Worm (Caenorhabditis elegans) whole organism, midembryonic: ENCODE results near the gene ulp-2.
A peak's percentile ranks its signal among the peaks of the same experiment; 100 is the strongest.
"Not testable (repeated sequence)": the region's sequence is repeated elsewhere in the genome, so short reads cannot be mapped to it uniquely, and the experiment has no call there.

Experiments
- T22C8.4 ChIP-seq: fragments of 200-800 bp; sonication (Bioruptor generic); IDR thresholded peaks from 2 replicates; pipeline ENCODE4 v1.3.6; 2022; ENCODE audit warnings: missing genetic modification characterization, missing compliant biosample characterization
- cog-1 ChIP-seq: sonication (generic microtip); optimal IDR thresholded peaks from 2 replicates; lab custom pipeline; 2016; ENCODE audit warnings: missing genetic modification characterization, missing compliant biosample characterization
- flt-1 ChIP-seq: fragments of 200-800 bp; sonication (Bioruptor generic); IDR thresholded peaks from 2 replicates; pipeline ENCODE4 v1.3.6; 2022; ENCODE audit warnings: missing genetic modification characterization, missing compliant biosample characterization
- klf-2 ChIP-seq: fragments of 200-800 bp; sonication (Bioruptor generic); conservative IDR thresholded peaks from 2 replicates; pipeline ENCODE4 v1.3.6; 2022; ENCODE audit warnings: missing genetic modification reagents, missing genetic modification characterization, missing compliant biosample characterization
- med-1 ChIP-seq: sonication (generic microtip); optimal IDR thresholded peaks from 2 replicates; lab custom pipeline; 2017; ENCODE audit warnings: missing genetic modification characterization, mild to moderate bottlenecking, missing compliant biosample characterization, antibody characterized with exemption, missing genetic modification reagents; ENCODE audit not compliant: insufficient read depth
- ref-1 ChIP-seq: fragments of 200-800 bp; sonication (Bioruptor generic); conservative IDR thresholded peaks from 2 replicates; pipeline ENCODE4 v1.3.6; 2022; ENCODE audit warnings: missing genetic modification reagents, missing genetic modification characterization, missing compliant biosample characterization
- tab-1 ChIP-seq: fragments of 200-800 bp; sonication (Bioruptor generic); IDR thresholded peaks from 2 replicates; pipeline ENCODE4 v1.3.6; 2022; ENCODE audit warnings: missing genetic modification characterization, missing compliant biosample characterization
- ztf-23 ChIP-seq: fragments of 200-800 bp; sonication (Bioruptor generic); IDR thresholded peaks from 2 replicates; pipeline ENCODE4 v1.3.6; 2022; ENCODE audit warnings: missing genetic modification reagents, missing genetic modification characterization, missing compliant biosample characterization
- ztf-29 ChIP-seq: fragments of 200-800 bp; sonication (Bioruptor generic); IDR thresholded peaks from 2 replicates; pipeline ENCODE4 v1.3.6; 2022; ENCODE audit warnings: missing genetic modification reagents, missing genetic modification characterization, missing compliant biosample characterization

ulp-2 gene

DNA sequence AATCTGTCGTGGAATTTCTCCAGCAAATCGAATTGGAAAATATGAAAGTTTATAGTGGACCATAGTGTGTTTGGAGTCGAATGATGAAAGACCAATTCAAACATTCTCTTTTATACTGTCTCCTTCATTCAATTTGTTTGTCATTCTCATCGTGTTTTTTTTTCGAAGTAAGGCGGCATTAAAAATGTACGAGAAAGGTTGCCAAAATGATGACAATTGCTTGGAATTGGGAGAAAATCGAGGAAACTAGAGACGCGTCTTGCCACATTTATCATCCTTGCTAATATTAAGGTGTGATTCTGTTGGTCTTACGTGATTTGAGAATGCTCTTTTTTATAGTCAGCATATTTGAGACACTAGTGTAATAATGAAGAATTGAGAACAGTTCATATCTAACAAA is 24.7 kb downstream of the ulp-2 start, which contains the start of gene gst-30:
gst-30 (minus strand) TSS at position 101 of the 400 bp plus-strand sequence.
- no peak for TF ChIP-seq klf-2 (GFP tag; lab: Robert Waterston, UW)

DNA sequence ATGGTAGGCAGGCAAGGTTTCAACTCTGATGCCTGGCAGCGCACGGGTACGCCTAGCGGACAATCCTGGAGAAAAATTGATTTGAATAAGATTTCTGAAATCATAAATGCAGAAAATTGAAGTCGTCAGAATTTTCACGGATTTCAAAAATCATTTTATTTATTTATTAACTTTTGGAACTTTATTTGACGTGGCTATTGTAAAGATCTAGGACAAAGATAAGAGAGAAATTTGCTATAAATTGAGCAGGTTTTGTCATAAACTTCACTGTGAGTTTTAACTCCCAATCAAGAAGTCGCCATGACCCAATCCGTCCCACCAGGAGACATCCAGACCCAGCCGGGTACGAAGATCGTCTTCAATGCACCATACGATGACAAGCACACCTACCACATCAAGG is 26.9 kb downstream of the ulp-2 start, which contains the start of gene msp-152:
msp-152 (plus strand) TSS at position 301 of the 400 bp plus-strand sequence.
- TF ChIP-seq ztf-23, flt-1, T22C8.4 (GFP tag; lab: Robert Waterston, UW): not testable (repeated sequence)

DNA sequence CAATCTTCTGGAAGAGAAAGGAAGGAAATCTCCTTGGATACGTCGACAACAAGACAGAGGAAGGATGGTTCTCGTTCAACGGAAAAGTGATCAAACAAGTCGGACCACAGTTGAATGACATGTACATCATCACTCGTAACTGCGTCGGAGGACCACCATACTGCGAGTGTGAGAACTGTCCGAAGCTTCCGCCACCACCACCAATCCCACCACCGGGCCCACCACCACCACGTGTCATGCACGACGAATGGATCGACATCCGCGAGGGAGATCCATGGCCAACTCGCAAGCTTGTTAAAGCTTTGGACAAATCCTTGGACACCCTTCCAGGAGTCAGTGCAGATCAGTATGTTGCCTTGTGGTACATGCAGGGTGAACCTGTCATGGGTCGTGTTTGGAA is 28.4 kb downstream of the ulp-2 start:
- 0 out of 2 replicates have a peak, but pooled peaks have one; percentile 25 for TF ChIP-seq ztf-23 (GFP tag; lab: Robert Waterston, UW)
- no peak for TF ChIP-seq klf-2 (GFP tag; lab: Robert Waterston, UW)
- no peak for TF ChIP-seq cog-1
- no peak for TF ChIP-seq tab-1 (GFP tag; lab: Robert Waterston, UW)

DNA sequence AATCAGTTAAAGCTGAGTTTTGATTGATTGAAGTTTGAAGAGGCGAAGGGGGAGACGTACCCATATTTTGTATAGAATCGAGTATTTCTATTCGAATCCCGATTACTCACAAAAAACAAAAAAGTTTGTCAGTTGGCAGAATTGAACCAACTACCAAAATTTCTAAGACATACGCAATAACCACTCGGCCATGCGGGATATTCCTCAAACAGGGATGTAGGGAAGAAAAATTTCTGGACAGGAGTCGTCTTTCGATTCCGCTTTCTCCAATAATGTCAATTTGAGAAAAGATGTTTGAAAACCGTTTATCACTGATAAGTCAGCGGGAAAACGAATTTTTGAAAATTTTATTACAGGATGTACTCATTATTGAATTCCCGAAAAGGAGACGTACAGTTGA is 31.3 kb downstream of the ulp-2 start:
- TF ChIP-seq tab-1 (GFP tag; lab: Robert Waterston, UW) (peak; percentile 77; the same call in 1 of the 2 replicates), flt-1 (GFP tag; lab: Robert Waterston, UW) (peak; percentile 75), ref-1 (GFP tag; lab: Robert Waterston, UW) (peak; percentile 49; the same call in 1 of the 2 replicates)

DNA sequence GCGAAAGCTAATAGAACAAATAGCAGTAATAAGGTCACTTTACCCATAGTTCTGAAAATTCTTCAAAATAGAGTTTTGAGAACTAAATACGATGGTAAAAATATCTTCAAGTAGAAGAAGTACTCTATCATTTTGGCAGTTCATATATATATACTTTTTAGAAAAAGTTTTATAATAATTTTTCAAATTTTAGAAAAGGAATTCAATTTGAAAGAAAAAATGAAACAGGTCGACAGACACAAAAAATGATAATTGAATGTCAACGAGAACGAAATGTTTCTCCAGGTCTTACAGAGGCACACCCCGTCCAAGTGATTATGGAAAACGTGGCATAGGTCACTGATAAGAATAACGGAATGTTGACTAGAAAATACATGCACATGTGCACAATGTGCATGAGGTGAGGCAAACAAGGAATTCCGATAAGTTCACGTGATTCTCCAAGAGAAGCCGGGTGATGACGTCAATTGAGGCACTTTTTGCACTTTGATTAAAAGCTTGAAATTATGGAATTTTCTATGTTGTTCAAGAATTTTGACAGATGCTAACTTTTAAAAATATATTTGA is 34.4 kb downstream of the ulp-2 start, which contains the start of gene aagr-2:
aagr-2 (minus strand) TSS at position 51 of the 567 bp plus-strand sequence.
- TF ChIP-seq cog-1 (no peak), ztf-23 (GFP tag; lab: Robert Waterston, UW) (no peak), ref-1 (GFP tag; lab: Robert Waterston, UW) (no peak), tab-1 (GFP tag; lab: Robert Waterston, UW) (no peak), ztf-29 (GFP tag; lab: Robert Waterston, UW) (no peak), klf-2 (GFP tag; lab: Robert Waterston, UW) (no peak), flt-1 (GFP tag; lab: Robert Waterston, UW) (no peak), T22C8.4 (GFP tag; lab: Robert Waterston, UW) (no peak), med-1 (no peak)

DNA sequence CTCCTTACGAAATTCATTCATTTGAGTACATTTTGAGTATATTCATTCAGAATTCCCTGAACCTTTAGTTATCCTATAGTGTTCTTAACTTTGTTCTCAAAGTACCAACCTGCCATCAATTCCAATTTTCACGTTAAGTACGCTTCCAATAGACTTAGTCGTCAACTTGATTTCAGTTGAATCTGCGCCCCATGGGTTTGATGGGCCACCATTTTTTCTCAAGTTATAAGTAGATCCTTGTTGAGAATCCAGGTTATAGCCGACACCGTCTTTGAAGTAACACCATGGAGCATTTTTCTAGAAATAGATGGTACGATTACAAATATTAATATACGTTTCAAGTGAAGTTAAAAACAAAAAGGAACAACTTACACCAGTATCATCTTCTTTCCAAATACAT is 34.9 kb downstream of the ulp-2 start:
- no peak for TF ChIP-seq T22C8.4 (GFP tag; lab: Robert Waterston, UW)
- TF ChIP-seq klf-2 (GFP tag; lab: Robert Waterston, UW) = no peak
- TF ChIP-seq cog-1 = no peak
- TF ChIP-seq ztf-29 (GFP tag; lab: Robert Waterston, UW) = no peak
- TF ChIP-seq flt-1 (GFP tag; lab: Robert Waterston, UW) = no peak
- no peak for TF ChIP-seq med-1
- TF ChIP-seq ztf-23 (GFP tag; lab: Robert Waterston, UW) = no peak
- TF ChIP-seq ref-1 (GFP tag; lab: Robert Waterston, UW) = no peak
- TF ChIP-seq tab-1 (GFP tag; lab: Robert Waterston, UW) = no peak

DNA sequence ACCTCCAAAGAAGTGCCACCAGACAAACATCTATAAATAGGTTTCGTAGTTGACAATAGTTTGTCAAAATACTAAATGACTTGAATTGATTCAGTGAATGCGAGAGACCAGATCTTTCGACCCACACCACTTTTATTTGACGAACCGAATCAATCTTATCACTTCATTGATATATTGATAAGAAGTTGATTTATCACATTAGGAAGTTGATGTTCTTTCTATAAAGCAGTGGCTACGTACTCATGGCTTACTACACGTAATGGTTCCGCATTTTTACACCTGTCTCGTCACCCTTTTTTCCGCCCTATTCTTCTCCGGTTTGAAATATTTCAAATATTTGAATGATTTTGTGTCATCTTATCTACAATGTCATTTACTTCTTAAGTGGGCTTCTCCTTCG is 39.1 kb downstream of the ulp-2 start:
- TF ChIP-seq ref-1 (GFP tag; lab: Robert Waterston, UW) (no peak), med-1 (no peak), T22C8.4 (GFP tag; lab: Robert Waterston, UW) (no peak), ztf-23 (GFP tag; lab: Robert Waterston, UW) (no peak), klf-2 (GFP tag; lab: Robert Waterston, UW) (no peak), ztf-29 (GFP tag; lab: Robert Waterston, UW) (no peak)

DNA sequence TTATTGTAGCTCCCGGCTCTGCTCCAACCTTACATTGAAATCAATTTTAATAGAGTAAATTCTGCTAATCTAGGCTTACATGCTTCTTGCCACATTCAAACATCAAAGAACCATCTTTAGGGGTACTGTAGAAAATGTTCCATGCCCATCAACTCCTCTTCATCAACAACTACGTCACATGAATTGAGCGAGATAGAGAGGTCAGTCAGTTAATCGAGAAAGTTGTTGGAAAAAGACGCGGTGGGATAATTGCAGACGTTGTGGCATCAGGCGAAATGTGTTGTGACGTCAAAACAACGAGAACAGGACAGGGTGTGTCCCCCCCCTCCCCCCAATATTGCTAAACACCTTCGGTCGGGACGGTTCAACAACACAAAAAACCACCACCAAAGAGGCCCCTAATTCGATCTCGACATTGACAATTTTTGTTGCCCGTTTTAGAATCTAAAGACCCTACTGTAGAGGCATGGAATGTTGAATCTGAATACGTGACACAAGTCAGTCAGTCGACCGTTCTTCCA is 41.1 kb downstream of the ulp-2 start:
- TF ChIP-seq klf-2 (GFP tag; lab: Robert Waterston, UW) = no peak

DNA sequence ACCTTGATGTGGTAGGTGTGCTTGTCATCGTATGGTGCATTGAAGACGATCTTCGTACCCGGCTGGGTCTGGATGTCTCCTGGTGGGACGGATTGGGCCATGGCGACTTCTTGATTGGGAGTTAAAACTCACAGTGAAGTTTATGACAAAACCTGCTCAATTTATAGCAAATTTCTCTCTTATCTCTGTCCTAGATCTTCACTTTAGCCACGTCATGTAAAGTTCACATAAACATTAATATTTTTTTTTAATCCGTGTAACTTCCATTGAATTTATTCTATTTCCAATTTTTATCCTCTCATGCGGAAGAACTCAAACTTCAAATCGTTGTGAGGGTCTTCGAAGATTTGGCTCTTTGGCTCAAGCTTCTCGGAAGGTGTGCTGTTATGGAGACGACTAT is 43.2 kb downstream of the ulp-2 start, which contains the start of gene msp-31:
msp-31 (minus strand) TSS at position 101 of the 400 bp plus-strand sequence.
- TF ChIP-seq ref-1, T22C8.4, tab-1 (GFP tag; lab: Robert Waterston, UW): not testable (repeated sequence)

DNA sequence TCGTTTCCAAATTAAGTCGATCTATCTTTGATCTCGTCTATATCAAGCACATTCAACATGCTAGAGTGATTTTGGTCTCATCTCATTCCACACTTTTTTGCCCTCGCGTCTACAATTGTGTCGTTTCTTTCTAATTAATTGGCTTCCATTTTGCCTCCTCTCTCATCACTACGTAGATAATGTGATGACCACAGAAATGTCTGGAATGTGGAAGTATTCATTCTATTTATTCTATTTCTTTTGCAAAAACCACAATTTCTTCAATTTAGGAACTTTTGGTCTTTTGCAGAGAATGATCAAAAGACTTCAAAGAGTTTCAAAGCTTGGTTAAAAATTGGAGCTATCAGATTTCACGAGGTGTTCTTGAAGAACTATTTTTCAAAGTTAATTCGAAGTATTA is 44.1 kb downstream of the ulp-2 start:
- TF ChIP-seq ztf-23 (GFP tag; lab: Robert Waterston, UW) (no peak), ref-1 (GFP tag; lab: Robert Waterston, UW) (no peak), cog-1 (no peak), med-1 (no peak), flt-1 (GFP tag; lab: Robert Waterston, UW) (no peak), T22C8.4 (GFP tag; lab: Robert Waterston, UW) (no peak), klf-2 (GFP tag; lab: Robert Waterston, UW) (no peak), tab-1 (GFP tag; lab: Robert Waterston, UW) (no peak)

DNA sequence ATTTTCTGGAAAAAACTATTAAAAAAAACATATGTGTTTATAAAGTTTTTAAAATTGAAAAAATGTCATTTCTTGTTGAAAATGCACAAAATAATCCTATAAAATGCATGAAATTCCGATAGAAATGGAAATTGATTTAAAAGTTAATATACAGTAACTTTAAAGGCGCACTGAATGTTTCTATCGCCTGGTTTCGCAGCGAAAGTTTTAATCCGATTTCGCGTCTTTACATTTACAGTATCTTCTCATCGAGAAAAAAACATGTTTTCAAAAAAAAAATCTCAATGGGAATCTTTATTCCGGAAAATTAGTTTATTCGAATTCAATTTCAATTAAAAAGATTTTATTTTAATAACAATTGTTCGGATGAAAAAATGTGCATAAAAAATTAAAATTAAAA is 45.5 kb downstream of the ulp-2 start, which contains the start of gene R05F9.11:
R05F9.11 (minus strand) TSS at position 5 of the 400 bp plus-strand sequence.
- TF ChIP-seq ztf-23 (GFP tag; lab: Robert Waterston, UW) = no peak
- no peak for TF ChIP-seq ztf-29 (GFP tag; lab: Robert Waterston, UW)
- no peak for TF ChIP-seq T22C8.4 (GFP tag; lab: Robert Waterston, UW)
- TF ChIP-seq ref-1 (GFP tag; lab: Robert Waterston, UW) = no peak
- TF ChIP-seq med-1 = no peak
- TF ChIP-seq klf-2 (GFP tag; lab: Robert Waterston, UW) = no peak
- no peak for TF ChIP-seq cog-1
